Fruit fly (Drosophila melanogaster) whole organism, prepupa: ENCODE measurements around the gene PXo.
A peak's percentile ranks its signal among the peaks of the same experiment; 100 is the strongest.

ENCODE experiments used
- Blimp-1 ChIP-seq: fragments of 200-800 bp; sonication (Bioruptor generic); optimal IDR thresholded peaks from 3 replicates; lab custom pipeline; 2017; ENCODE audit warnings: missing biosample characterization, missing genetic modification characterization, mild to moderate bottlenecking, moderate library complexity, missing genetic modification reagents
- CG10631 ChIP-seq: fragments of 200-800 bp; sonication (Bioruptor generic); optimal IDR thresholded peaks from 2 replicates; lab custom pipeline; 2016; ENCODE audit warnings: missing biosample characterization, missing genetic modification characterization
- CG10669 ChIP-seq: fragments of 200-800 bp; sonication (Bioruptor generic); optimal IDR thresholded peaks from 3 replicates; lab custom pipeline; 2018; ENCODE audit warnings: missing biosample characterization, mild to moderate bottlenecking, missing genetic modification characterization, moderate library complexity
- CG11294 ChIP-seq: fragments of 200-800 bp; sonication (Bioruptor generic); IDR thresholded peaks from 2 replicates; pipeline ENCODE4 v1.3.6; 2022; ENCODE audit warnings: missing biosample characterization, missing genetic modification characterization
- CG11762 ChIP-seq: fragments of 200-800 bp; sonication (Bioruptor generic); optimal IDR thresholded peaks from 3 replicates; lab custom pipeline; 2016; ENCODE audit warnings: missing biosample characterization, missing genetic modification characterization; ENCODE audit not compliant: insufficient read depth
- CG11902 ChIP-seq: fragments of 200-800 bp; sonication (Bioruptor generic); optimal IDR thresholded peaks from 3 replicates; lab custom pipeline; 2016; ENCODE audit warnings: missing biosample characterization, missing genetic modification characterization
- CG15336 ChIP-seq: fragments of 200-800 bp; sonication (Bioruptor generic); IDR thresholded peaks from 2 replicates; pipeline ENCODE4 v1.3.6; 2022; ENCODE audit warnings: missing biosample characterization, missing genetic modification characterization
- CG1621 ChIP-seq: fragments of 200-800 bp; sonication (Bioruptor generic); optimal IDR thresholded peaks from 3 replicates; lab custom pipeline; 2018; ENCODE audit warnings: missing biosample characterization, mild to moderate bottlenecking, missing genetic modification characterization
- CG16779 ChIP-seq: fragments of 200-800 bp; sonication (Bioruptor generic); optimal IDR thresholded peaks from 3 replicates; lab custom pipeline; 2017; ENCODE audit warnings: missing biosample characterization, mild to moderate bottlenecking, missing genetic modification characterization
- CG3032 ChIP-seq: fragments of 200-800 bp; optimal IDR thresholded peaks from 2 replicates; lab custom pipeline; 2019; ENCODE audit warnings: missing biosample characterization, mild to moderate bottlenecking, missing genetic modification characterization, moderate library complexity
- CG32006 ChIP-seq: fragments of 200-800 bp; sonication (Bioruptor generic); optimal IDR thresholded peaks from 3 replicates; lab custom pipeline; 2017; ENCODE audit warnings: missing biosample characterization, mild to moderate bottlenecking, missing genetic modification characterization
- CG34406 ChIP-seq: fragments of 200-800 bp; sonication (Bioruptor generic); optimal IDR thresholded peaks from 3 replicates; lab custom pipeline; 2016; ENCODE audit warnings: missing biosample characterization, missing genetic modification characterization
- CG3919 ChIP-seq: fragments of 200-800 bp; sonication (Bioruptor generic); optimal IDR thresholded peaks from 3 replicates; lab custom pipeline; 2016; ENCODE audit warnings: missing biosample characterization, missing genetic modification characterization
- CG4318 ChIP-seq: fragments of 200-800 bp; sonication (Bioruptor generic); optimal IDR thresholded peaks from 3 replicates; lab custom pipeline; 2017; ENCODE audit warnings: missing biosample characterization, mild to moderate bottlenecking, missing genetic modification characterization
- CG6163 ChIP-seq: fragments of 200-800 bp; sonication (Bioruptor generic); IDR thresholded peaks from 3 replicates; pipeline ENCODE4 v1.3.6; 2022; ENCODE audit warnings: missing biosample characterization, missing genetic modification characterization
- CG6276 ChIP-seq: fragments of 200-800 bp; sonication (Bioruptor generic); optimal IDR thresholded peaks from 2 replicates; lab custom pipeline; 2017; ENCODE audit warnings: missing biosample characterization, mild to moderate bottlenecking, missing genetic modification characterization
- CG6808 ChIP-seq: fragments of 200-800 bp; sonication (Bioruptor generic); optimal IDR thresholded peaks from 3 replicates; lab custom pipeline; 2017; ENCODE audit warnings: missing biosample characterization, missing genetic modification characterization, mild to moderate bottlenecking, moderate library complexity, missing genetic modification reagents
- CG6854 ChIP-seq: fragments of 200-800 bp; sonication (Bioruptor generic); optimal IDR thresholded peaks from 2 replicates; lab custom pipeline; 2017; ENCODE audit warnings: missing biosample characterization, mild to moderate bottlenecking, missing genetic modification characterization
- CG7368 ChIP-seq: fragments of 200-800 bp; sonication (Bioruptor generic); optimal IDR thresholded peaks from 3 replicates; lab custom pipeline; 2016; ENCODE audit warnings: missing biosample characterization, missing genetic modification characterization
- CG8119 ChIP-seq: fragments of 200-800 bp; sonication (Bioruptor generic); IDR thresholded peaks from 3 replicates; pipeline ENCODE4 v1.3.6; 2022; ENCODE audit warnings: missing biosample characterization, missing genetic modification characterization
- CG8319 ChIP-seq: fragments of 200-800 bp; sonication (Bioruptor generic); optimal IDR thresholded peaks from 3 replicates; lab custom pipeline; 2016; ENCODE audit warnings: missing biosample characterization, missing genetic modification characterization
- CG8632 ChIP-seq: fragments of 200-800 bp; sonication (Bioruptor generic); optimal IDR thresholded peaks from 3 replicates; lab custom pipeline; 2016; ENCODE audit warnings: missing biosample characterization, missing genetic modification characterization
- CG9139 ChIP-seq: fragments of 200-800 bp; sonication (Bioruptor generic); optimal IDR thresholded peaks from 3 replicates; lab custom pipeline; 2017; ENCODE audit warnings: missing biosample characterization, mild to moderate bottlenecking, missing genetic modification characterization
- Eip75B ChIP-seq: fragments of 200-800 bp; sonication (Bioruptor generic); optimal IDR thresholded peaks from 3 replicates; lab custom pipeline; 2016; ENCODE audit warnings: missing biosample characterization, missing genetic modification characterization
- Eip93F ChIP-seq: fragments of 200-800 bp; sonication (Bioruptor generic); optimal IDR thresholded peaks from 2 replicates; lab custom pipeline; 2016; ENCODE audit warnings: missing biosample characterization, mild to moderate bottlenecking, missing genetic modification characterization
- Ets96B ChIP-seq: fragments of 200-800 bp; optimal IDR thresholded peaks from 2 replicates; lab custom pipeline; 2019; ENCODE audit warnings: missing biosample characterization, mild to moderate bottlenecking, missing genetic modification characterization, moderate library complexity
- Gug ChIP-seq: fragments of 200-800 bp; sonication (Bioruptor generic); IDR thresholded peaks from 2 replicates; pipeline ENCODE4 v1.3.6; 2022; ENCODE audit warnings: missing biosample characterization, missing genetic modification characterization
- Hr38 ChIP-seq: sonication (Bioruptor generic); optimal IDR thresholded peaks from 2 replicates; lab custom pipeline; 2016; ENCODE audit warnings: missing biosample characterization, missing genetic modification characterization
- Hr39 ChIP-seq: fragments of 200-800 bp; sonication (Bioruptor generic); optimal IDR thresholded peaks from 2 replicates; lab custom pipeline; 2016; ENCODE audit warnings: missing biosample characterization, missing genetic modification characterization
- Lpt ChIP-seq: fragments of 200-800 bp; sonication (Bioruptor generic); optimal IDR thresholded peaks from 3 replicates; lab custom pipeline; 2016; ENCODE audit warnings: missing biosample characterization, missing genetic modification characterization
- Smox ChIP-seq: fragments of 200-800 bp; sonication (Bioruptor generic); optimal IDR thresholded peaks from 3 replicates; lab custom pipeline; 2016; ENCODE audit warnings: missing biosample characterization, missing genetic modification characterization
- Sox102F ChIP-seq: fragments of 200-800 bp; sonication (Bioruptor generic); optimal IDR thresholded peaks from 2 replicates; lab custom pipeline; 2016; ENCODE audit warnings: missing biosample characterization, mild to moderate bottlenecking, missing genetic modification characterization
- Sox14 ChIP-seq: fragments of 200-800 bp; sonication (Bioruptor generic); optimal IDR thresholded peaks from 3 replicates; lab custom pipeline; 2016; ENCODE audit warnings: missing biosample characterization, missing genetic modification characterization
- Sox15 ChIP-seq: fragments of 200-800 bp; sonication (Bioruptor generic); optimal IDR thresholded peaks from 3 replicates; lab custom pipeline; 2016; ENCODE audit warnings: missing biosample characterization, missing genetic modification characterization
- achi ChIP-seq: fragments of 200-800 bp; sonication (Bioruptor generic); optimal IDR thresholded peaks from 3 replicates; lab custom pipeline; 2016; ENCODE audit warnings: missing biosample characterization, missing genetic modification characterization
- acj6 ChIP-seq: fragments of 200-800 bp; sonication (Bioruptor generic); optimal IDR thresholded peaks from 3 replicates; lab custom pipeline; 2016; ENCODE audit warnings: missing biosample characterization, missing genetic modification characterization
- cyc ChIP-seq: fragments of 200-800 bp; sonication (Bioruptor generic); optimal IDR thresholded peaks from 3 replicates; lab custom pipeline; 2016; ENCODE audit warnings: missing biosample characterization, missing genetic modification characterization
- dac ChIP-seq: fragments of 200-800 bp; sonication (Bioruptor generic); optimal IDR thresholded peaks from 2 replicates; lab custom pipeline; 2017; ENCODE audit warnings: missing biosample characterization, mild to moderate bottlenecking, missing genetic modification characterization
- eg ChIP-seq: fragments of 200-800 bp; sonication (Bioruptor generic); IDR thresholded peaks from 3 replicates; pipeline ENCODE4 v1.3.6; 2022; ENCODE audit warnings: missing biosample characterization, missing genetic modification characterization
- esn ChIP-seq: fragments of 200-800 bp; sonication (Bioruptor generic); optimal IDR thresholded peaks from 2 replicates; lab custom pipeline; 2016; ENCODE audit warnings: missing biosample characterization, mild to moderate bottlenecking, missing genetic modification characterization, moderate library complexity
- fd59A ChIP-seq: fragments of 200-800 bp; sonication (Bioruptor generic); optimal IDR thresholded peaks from 2 replicates; lab custom pipeline; 2017; ENCODE audit warnings: missing biosample characterization, mild to moderate bottlenecking, missing genetic modification characterization, missing genetic modification reagents
- fd85E ChIP-seq: fragments of 200-800 bp; sonication (Bioruptor generic); optimal IDR thresholded peaks from 3 replicates; lab custom pipeline; 2016; ENCODE audit warnings: missing biosample characterization, missing genetic modification characterization
- fkh ChIP-seq: fragments of 200-800 bp; sonication (Bioruptor generic); optimal IDR thresholded peaks from 3 replicates; lab custom pipeline; 2017; ENCODE audit warnings: missing biosample characterization, mild to moderate bottlenecking, missing genetic modification characterization, moderate library complexity
- lz ChIP-seq: fragments of 200-800 bp; sonication (Bioruptor generic); optimal IDR thresholded peaks from 3 replicates; lab custom pipeline; 2016; ENCODE audit warnings: missing biosample characterization, missing genetic modification characterization
- net ChIP-seq: fragments of 200-800 bp; sonication (Bioruptor generic); optimal IDR thresholded peaks from 3 replicates; lab custom pipeline; 2016; ENCODE audit warnings: missing biosample characterization, missing genetic modification characterization
- pdm3 ChIP-seq: fragments of 200-800 bp; sonication (Bioruptor generic); optimal IDR thresholded peaks from 3 replicates; lab custom pipeline; 2016; ENCODE audit warnings: missing biosample characterization, missing genetic modification characterization
- salr ChIP-seq, 2 experiments: fragments of 200-800 bp; sonication (Bioruptor generic); optimal IDR thresholded peaks; 3 replicates each; lab custom pipeline; 2016 to 2018; ENCODE audit warnings: missing biosample characterization in 2 of 2, missing genetic modification characterization in 2 of 2, mild to moderate bottlenecking in 1 of 2
- svp ChIP-seq: fragments of 200-800 bp; sonication (Bioruptor generic); peaks from one replicate; lab custom pipeline; 2016; ENCODE audit warnings: missing biosample characterization, missing genetic modification characterization
- topi ChIP-seq: fragments of 200-800 bp; sonication (Bioruptor generic); optimal IDR thresholded peaks from 3 replicates; lab custom pipeline; 2016; ENCODE audit warnings: missing biosample characterization, missing genetic modification characterization
- vri ChIP-seq: fragments of 200-800 bp; sonication (Bioruptor generic); optimal IDR thresholded peaks from 3 replicates; lab custom pipeline; 2016; ENCODE audit warnings: missing biosample characterization, mild to moderate bottlenecking, missing genetic modification characterization

PXo gene

DNA sequence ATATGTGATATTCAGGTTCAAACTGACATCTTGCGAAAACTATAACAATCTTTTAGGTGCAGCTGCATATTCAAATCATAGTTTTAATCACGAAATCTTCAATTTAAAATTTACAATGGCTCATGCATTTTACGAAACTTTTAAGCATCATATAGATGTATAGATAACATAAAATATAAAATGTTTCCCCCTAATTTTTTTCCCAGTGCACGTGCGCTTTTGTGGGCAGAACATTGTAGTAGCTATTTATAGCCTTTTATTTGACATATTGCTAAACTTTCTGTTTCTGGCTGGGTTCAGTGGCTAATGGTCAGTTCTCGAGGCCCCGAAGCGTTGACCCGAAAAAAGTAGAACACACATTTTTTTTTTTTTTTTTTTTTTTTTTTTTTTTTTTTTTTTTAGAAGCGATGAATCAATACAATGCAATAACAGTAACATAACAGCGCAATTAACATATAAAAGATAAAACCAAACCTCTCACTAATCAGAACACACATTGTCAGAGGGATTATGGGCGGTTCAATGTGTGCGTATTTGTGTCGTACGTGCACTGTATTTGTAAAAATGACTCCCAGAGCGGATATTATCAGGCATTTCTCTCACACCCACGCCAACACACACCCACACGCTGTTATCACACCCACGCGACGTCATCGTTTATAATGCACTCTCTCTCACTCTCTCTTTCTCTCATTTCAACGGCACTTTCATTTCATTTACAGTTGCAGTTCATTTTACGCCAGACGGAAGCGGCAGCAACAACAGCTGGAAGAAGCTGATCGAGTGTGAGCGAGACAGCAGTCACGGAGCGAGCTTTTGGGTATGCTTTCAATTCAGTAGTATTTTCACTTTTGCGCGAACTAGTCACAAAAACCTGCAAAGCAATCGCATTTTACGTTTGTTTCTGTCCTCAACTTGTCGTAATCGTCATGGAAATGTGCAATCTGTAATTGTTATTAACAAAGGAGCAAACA lies 5.2 kb upstream of the PXo start:
- TF ChIP-seq Sox15 (GFP tag; lab: Kevin White, UChicago) (no peak), Hr39 (GFP tag; lab: Kevin White, UChicago) (peak; percentile 25), salr (GFP tag; optimal IDR thresholded peaks at IDR 0.05; lab: Kevin White, UChicago) (no peak), Eip75B (peak; percentile 1), CG1621 (tag; lab: Kevin White, UChicago) (peak; percentile 46), CG8119 (GFP tag; lab: Robert Waterston, UW) (no peak; the same call in 2 of the 3 replicates), CG4318 (GFP tag; lab: Kevin White, UChicago) (no peak), vri (GFP tag; lab: Kevin White, UChicago) (peak; percentile 54), net (GFP tag; lab: Kevin White, UChicago) (peak; percentile 11), CG10631 (GFP tag; lab: Kevin White, UChicago) (peak; percentile 6), CG3919 (GFP tag; lab: Kevin White, UChicago) (peak; percentile 58), Sox14 (peak; percentile 22), achi (peak; percentile 19), Gug (GFP tag; lab: Robert Waterston, UW) (no peak), dac (no peak), CG34406 (no peak), CG8632 (GFP tag; lab: Kevin White, UChicago) (no peak), CG8319 (GFP tag; lab: Kevin White, UChicago) (no peak), CG6276 (peak; percentile 14), fd59A (no peak), Eip93F (no peak), cyc (GFP tag; lab: Kevin White, UChicago) (no peak), Smox (peak; percentile 8), esn (GFP tag; lab: Kevin White, UChicago) (peak; percentile 42), svp (GFP tag; lab: Kevin White, UChicago) (peak; percentile 82), CG3032 (tag; lab: Kevin White, UChicago) (no peak), CG6808 (no peak), pdm3 (GFP tag; lab: Kevin White, UChicago) (peak; percentile 36), CG11902 (GFP tag; lab: Kevin White, UChicago) (no peak), CG16779 (tag; lab: Kevin White, UChicago) (peak; percentile 29), CG15336 (GFP tag; lab: Robert Waterston, UW) (peak; percentile 37; the same call in 1 of the 2 replicates), CG32006 (GFP tag; lab: Kevin White, UChicago) (peak; percentile 22), acj6 (peak; percentile 22), CG6854 (GFP tag; lab: Kevin White, UChicago) (peak; percentile 57), Sox102F (GFP tag; lab: Kevin White, UChicago) (peak; percentile 35), CG9139 (GFP tag; lab: Kevin White, UChicago) (peak; percentile 0), lz (GFP tag; lab: Kevin White, UChicago) (peak; percentile 27), fkh (GFP tag; lab: Kevin White, UChicago) (no peak), fd85E (GFP tag; lab: Kevin White, UChicago) (no peak), Ets96B (tag; lab: Kevin White, UChicago) (no peak), Blimp-1 (GFP tag; lab: Kevin White, UChicago) (peak; percentile 97), CG10669 (GFP tag; lab: Kevin White, UChicago) (no peak), CG7368 (GFP tag; lab: Kevin White, UChicago) (no peak), CG6163 (peak; percentile 54; the same call in 2 of the 3 replicates), Hr38 (GFP tag; lab: Kevin White, UChicago) (no peak), Lpt (GFP tag; lab: Kevin White, UChicago) (no peak), eg (peak; percentile 59; the same call in 1 of the 3 replicates), topi (GFP tag; lab: Kevin White, UChicago) (peak; percentile 28), CG11294 (GFP tag; lab: Robert Waterston, UW) (no peak), CG11762 (GFP tag; lab: Kevin White, UChicago) (no peak)
